Worm (Caenorhabditis elegans): ENCODE results near the gene ZK381.2.

ce11 chrIV:6974162-6974938, 9.1 kb downstream of the ZK381.2 start:
- TF ChIP-seq elt-1 (tag; optimal IDR thresholded peaks at IDR 0.05): no peak
- TF ChIP-seq nhr-76 (tag; optimal IDR thresholded peaks at IDR 0.05): no peak
- TF ChIP-seq jun-1 (tag; optimal IDR thresholded peaks at IDR 0.05): no peak
- TF ChIP-seq ztf-11 (tag; optimal IDR thresholded peaks at IDR 0.05): no peak
- no peak for TF ChIP-seq nhr-11 (tag; optimal IDR thresholded peaks at IDR 0.05)
- no peak for TF ChIP-seq egl-27 (tag; optimal IDR thresholded peaks at IDR 0.05)
- no peak for TF ChIP-seq elt-2 (tag; optimal IDR thresholded peaks at IDR 0.05)

Measured in whole organism, L3 larva.